Fruit fly (Drosophila melanogaster) whole organism, pupa: ENCODE results near the gene CG9581.

Source experiments
- CG10348 ChIP-seq: fragments of 200-800 bp; sonication (Bioruptor generic); IDR thresholded peaks from 2 replicates; pipeline ENCODE4 v1.3.6; 2022; ENCODE audit warnings: missing biosample characterization, missing genetic modification characterization
- CG12605 ChIP-seq: fragments of 200-800 bp; sonication (Bioruptor generic); IDR thresholded peaks from 2 replicates; pipeline ENCODE4 v1.3.6; 2022; ENCODE audit warnings: missing biosample characterization, missing genetic modification characterization
- CG13204 ChIP-seq: fragments of 200-800 bp; sonication (Bioruptor generic); optimal IDR thresholded peaks from 2 replicates; lab custom pipeline; 2018; ENCODE audit warnings: missing biosample characterization, mild to moderate bottlenecking, missing genetic modification characterization, moderate library complexity
- CG14655 ChIP-seq: fragments of 200-800 bp; sonication (Bioruptor generic); optimal IDR thresholded peaks from 3 replicates; lab custom pipeline; 2017; ENCODE audit warnings: mild to moderate bottlenecking, missing biosample characterization, missing genetic modification reagents, missing genetic modification characterization
- CG15710 ChIP-seq: fragments of 200-800 bp; sonication (Bioruptor generic); optimal IDR thresholded peaks from 2 replicates; lab custom pipeline; 2018; ENCODE audit warnings: missing biosample characterization, mild to moderate bottlenecking, missing genetic modification characterization, moderate library complexity
- CG17806 ChIP-seq: fragments of 200-800 bp; sonication (Bioruptor generic); optimal IDR thresholded peaks from 2 replicates; lab custom pipeline; 2018; ENCODE audit warnings: missing biosample characterization, mild to moderate bottlenecking, missing genetic modification characterization, moderate library complexity
- CG32121 ChIP-seq: fragments of 200-800 bp; sonication (Bioruptor generic); IDR thresholded peaks from 2 replicates; pipeline ENCODE4 v1.3.6; 2022; ENCODE audit warnings: missing biosample characterization, missing genetic modification characterization
- CG34367 ChIP-seq: fragments of 200-800 bp; sonication (Bioruptor generic); optimal IDR thresholded peaks from 2 replicates; lab custom pipeline; 2018; ENCODE audit warnings: missing biosample characterization, mild to moderate bottlenecking, missing genetic modification characterization
- CG4496 ChIP-seq: fragments of 200-800 bp; sonication (Bioruptor generic); IDR thresholded peaks from 3 replicates; pipeline ENCODE4 v1.3.6; 2022; ENCODE audit warnings: missing biosample characterization, missing genetic modification characterization
- CG8159 ChIP-seq: fragments of 200-800 bp; sonication (Bioruptor generic); optimal IDR thresholded peaks from 3 replicates; lab custom pipeline; 2018; ENCODE audit warnings: missing biosample characterization, mild to moderate bottlenecking, missing genetic modification characterization, moderate library complexity
- CG8301 ChIP-seq: fragments of 200-800 bp; sonication (Bioruptor generic); optimal IDR thresholded peaks from 2 replicates; lab custom pipeline; 2018; ENCODE audit warnings: missing biosample characterization, mild to moderate bottlenecking, missing genetic modification characterization
- CG9948 ChIP-seq: fragments of 200-800 bp; sonication (Bioruptor generic); optimal IDR thresholded peaks from 2 replicates; lab custom pipeline; 2018; ENCODE audit warnings: missing biosample characterization, mild to moderate bottlenecking, missing genetic modification characterization, moderate library complexity
- D1 ChIP-seq: fragments of 200-800 bp; sonication (Bioruptor generic); optimal IDR thresholded peaks from 2 replicates; lab custom pipeline; 2018; ENCODE audit warnings: missing biosample characterization, mild to moderate bottlenecking, missing genetic modification characterization, moderate library complexity
- EcR ChIP-seq: fragments of 200-800 bp; sonication (Bioruptor generic); optimal IDR thresholded peaks from 3 replicates; lab custom pipeline; 2019; ENCODE audit warnings: missing biosample characterization, missing genetic modification characterization, mild to moderate bottlenecking, moderate library complexity, missing genetic modification reagents
- Ets98B ChIP-seq: fragments of 200-800 bp; sonication (Bioruptor generic); IDR thresholded peaks from 2 replicates; pipeline ENCODE4 v1.3.6; 2022; ENCODE audit warnings: missing biosample characterization, missing genetic modification characterization
- Pif1A ChIP-seq: fragments of 200-800 bp; sonication (Bioruptor generic); optimal IDR thresholded peaks from 3 replicates; lab custom pipeline; 2016; ENCODE audit warnings: missing biosample characterization, missing genetic modification characterization
- Pif1B ChIP-seq: fragments of 200-800 bp; sonication (Bioruptor generic); optimal IDR thresholded peaks from 3 replicates; lab custom pipeline; 2016; ENCODE audit warnings: missing biosample characterization, missing genetic modification characterization
- Snoo ChIP-seq: fragments of 200-800 bp; sonication (Bioruptor generic); optimal IDR thresholded peaks from 3 replicates; lab custom pipeline; 2017; ENCODE audit warnings: missing biosample characterization, mild to moderate bottlenecking, missing genetic modification characterization, inconsistent platforms
- fd96Ca ChIP-seq: fragments of 200-800 bp; sonication (Bioruptor generic); IDR thresholded peaks from 3 replicates; pipeline ENCODE4 v1.3.6; 2022; ENCODE audit warnings: missing biosample characterization, missing genetic modification characterization
- gl ChIP-seq: fragments of 200-800 bp; sonication (Bioruptor generic); optimal IDR thresholded peaks from 2 replicates; lab custom pipeline; 2018; ENCODE audit warnings: missing biosample characterization, mild to moderate bottlenecking, missing genetic modification characterization
- rn ChIP-seq: fragments of 200-800 bp; sonication (Bioruptor generic); IDR thresholded peaks from 2 replicates; pipeline ENCODE4 v1.3.6; 2022; ENCODE audit warnings: missing biosample characterization, missing genetic modification characterization

Gene CG9581

DNA sequence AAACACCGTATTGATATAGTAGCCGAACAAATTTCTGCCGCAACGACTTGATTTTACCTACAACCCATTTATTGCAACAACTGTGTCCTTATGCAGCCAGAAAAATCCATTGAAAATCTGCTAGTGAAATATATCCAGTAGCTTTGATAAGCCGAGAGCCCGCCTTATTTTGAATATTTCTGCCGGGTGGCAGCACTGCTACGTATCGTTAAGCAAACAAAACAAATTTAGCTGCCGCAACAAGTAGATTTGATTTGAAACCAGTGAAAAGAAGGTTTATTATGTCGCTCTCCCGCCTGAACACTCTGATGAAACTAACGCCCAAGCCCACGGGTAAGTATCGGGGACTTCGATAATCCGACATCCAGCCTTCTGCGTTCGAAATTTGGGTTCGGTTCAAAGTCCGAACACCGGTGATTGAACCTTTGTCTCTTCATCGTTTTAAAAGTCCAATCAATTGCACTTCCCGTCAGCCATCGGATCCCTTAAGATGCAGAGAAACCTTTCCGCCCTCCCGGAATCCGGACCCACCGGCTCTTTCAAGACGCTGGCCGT lies 3.2 kb downstream of the CG9581 start, which contains the start of gene CG9577:
Gene CG9577 (plus strand): TSS at position 190 of the 555 bp plus-strand sequence.
- TF ChIP-seq CG10348 (GFP tag; lab: Robert Waterston, UW) (no peak), Pif1A (peak; percentile 49), CG4496 (GFP tag; lab: Robert Waterston, UW) (peak; percentile 60; the same call in 1 of the 3 replicates), Snoo (tag; lab: Kevin White, UChicago) (peak; percentile 39), rn (GFP tag; lab: Robert Waterston, UW) (no peak), CG34367 (tag; lab: Kevin White, UChicago) (peak; percentile 64), Ets98B (GFP tag; lab: Robert Waterston, UW) (peak; percentile 21; the same call in 1 of the 2 replicates), CG17806 (tag; lab: Kevin White, UChicago) (peak; percentile 32), CG13204 (peak; percentile 82), Pif1B (GFP tag; lab: Kevin White, UChicago) (peak; percentile 48), EcR (peak; percentile 87), CG15710 (peak; percentile 37), CG8301 (tag; lab: Kevin White, UChicago) (peak; percentile 48), CG8159 (tag; lab: Kevin White, UChicago) (peak; percentile 30), fd96Ca (GFP tag; lab: Robert Waterston, UW) (peak; percentile 21; the same call in 1 of the 3 replicates), CG12605 (peak; percentile 78), CG14655 (peak; percentile 66), gl (peak; percentile 93), D1 (tag; lab: Kevin White, UChicago) (no peak), CG9948 (tag; lab: Kevin White, UChicago) (no peak), CG32121 (GFP tag; lab: Robert Waterston, UW) (no peak)

DNA sequence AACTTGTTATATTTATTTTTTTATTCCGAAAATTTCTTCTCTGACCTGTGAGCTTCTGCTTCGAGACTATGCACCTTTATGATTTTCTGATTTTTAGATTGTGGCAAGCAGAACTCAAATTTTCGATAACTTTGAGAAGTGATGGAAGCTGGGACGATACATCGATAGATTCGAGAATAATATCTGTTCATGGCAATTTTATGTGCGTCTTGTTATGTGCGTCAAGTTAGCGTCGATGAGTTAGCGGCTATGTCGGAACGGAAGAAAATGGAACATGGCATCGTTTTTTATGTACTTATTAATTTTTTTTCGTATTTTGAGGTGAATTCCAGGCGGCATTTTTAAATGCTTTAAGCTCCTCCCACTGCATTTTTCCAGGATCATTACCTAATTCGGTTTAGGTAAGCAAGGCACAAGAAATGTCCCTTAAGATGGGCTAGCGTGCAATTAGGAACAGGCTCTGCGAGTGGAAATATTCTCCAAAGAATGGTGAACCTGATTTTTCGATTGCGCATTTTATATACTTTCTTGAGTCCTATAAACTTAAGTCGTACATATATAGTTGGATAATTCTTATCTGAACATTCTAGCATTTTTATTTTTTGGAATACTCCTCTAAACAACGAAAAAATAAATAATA lies 3.9 kb downstream of the CG9581 start, which contains the start of gene Phf7:
Gene Phf7 (minus strand): TSS at position 58 of the 640 bp plus-strand sequence.
- no peak for TF ChIP-seq CG32121 (GFP tag; lab: Robert Waterston, UW)
- peak; percentile 0 for TF ChIP-seq CG15710
- TF ChIP-seq fd96Ca (GFP tag; lab: Robert Waterston, UW): peak; percentile 10; the same call in 1 of the 3 replicates

DNA sequence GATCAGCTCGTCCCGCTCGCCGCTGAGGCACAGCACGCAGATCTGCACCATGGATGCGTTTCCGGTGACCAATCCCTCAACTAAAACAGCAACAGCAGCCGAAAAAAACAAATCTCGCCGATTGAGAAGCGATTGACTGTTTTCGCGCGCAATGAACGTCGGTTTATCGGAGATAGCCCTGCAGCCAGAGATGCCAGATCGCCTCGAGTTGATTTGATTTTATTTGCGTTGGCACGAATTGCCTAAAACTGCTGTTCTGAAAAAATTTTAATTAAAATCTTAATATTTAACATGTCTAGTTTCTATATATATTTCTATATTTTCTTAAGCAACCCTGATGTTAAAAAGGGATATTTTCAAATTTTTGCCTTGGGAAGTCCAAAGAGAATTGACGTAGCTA lies 7.2 kb downstream of the CG9581 start:
- TF ChIP-seq CG34367 (tag; lab: Kevin White, UChicago): no peak
- no peak for TF ChIP-seq EcR
- no peak for TF ChIP-seq CG17806 (tag; lab: Kevin White, UChicago)
- TF ChIP-seq rn (GFP tag; lab: Robert Waterston, UW): no peak
- no peak for TF ChIP-seq D1 (tag; lab: Kevin White, UChicago)
- no peak for TF ChIP-seq Ets98B (GFP tag; lab: Robert Waterston, UW)
- no peak for TF ChIP-seq gl
- TF ChIP-seq CG32121 (GFP tag; lab: Robert Waterston, UW): no peak
- no peak for TF ChIP-seq CG14655
- no peak for TF ChIP-seq CG13204
- no peak for TF ChIP-seq CG8159 (tag; lab: Kevin White, UChicago)
- no peak for TF ChIP-seq CG12605
- no peak for TF ChIP-seq Pif1A
- no peak for TF ChIP-seq Snoo (tag; lab: Kevin White, UChicago)
- TF ChIP-seq, all 21 proteins: peak for 0

DNA sequence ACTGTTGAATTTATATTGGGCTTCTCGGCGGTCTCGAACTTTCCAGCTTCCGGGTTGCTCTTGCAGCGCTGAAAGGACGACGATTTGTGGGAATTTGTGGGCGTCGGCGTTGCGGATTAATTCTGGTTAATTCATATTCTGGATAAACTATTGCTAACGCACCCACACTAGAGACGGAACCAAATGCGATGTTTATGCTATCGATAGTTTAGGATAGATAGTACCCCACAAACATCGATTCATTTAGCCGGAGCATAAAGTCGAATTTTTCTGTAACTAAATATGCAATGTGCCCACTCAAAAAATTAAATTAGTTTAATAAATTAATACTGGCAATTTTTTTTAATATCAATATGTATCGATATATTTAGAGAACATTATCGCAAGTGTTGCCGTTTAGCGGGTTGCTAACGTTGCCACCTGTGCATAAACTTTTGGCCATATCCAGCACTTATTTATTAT lies 10.1 kb downstream of the CG9581 start, which contains the start of gene Rab35:
Gene Rab35 (minus strand): TSS at position 194 of the 462 bp plus-strand sequence.
- TF ChIP-seq Snoo (tag; lab: Kevin White, UChicago): no peak
- no peak for TF ChIP-seq CG12605
- peak; percentile 3 for TF ChIP-seq CG15710
- no peak for TF ChIP-seq D1 (tag; lab: Kevin White, UChicago)
- no peak for TF ChIP-seq gl
- no peak for TF ChIP-seq CG14655
- TF ChIP-seq CG4496 (GFP tag; lab: Robert Waterston, UW): 0 out of 3 replicates have a peak, but pooled peaks have one; percentile 20
- TF ChIP-seq CG9948 (tag; lab: Kevin White, UChicago): no peak
- TF ChIP-seq fd96Ca (GFP tag; lab: Robert Waterston, UW): no peak
- no peak for TF ChIP-seq CG10348 (GFP tag; lab: Robert Waterston, UW)
- no peak for TF ChIP-seq CG34367 (tag; lab: Kevin White, UChicago)
- TF ChIP-seq EcR: no peak
- TF ChIP-seq rn (GFP tag; lab: Robert Waterston, UW): no peak
- TF ChIP-seq Pif1B (GFP tag; lab: Kevin White, UChicago): no peak

DNA sequence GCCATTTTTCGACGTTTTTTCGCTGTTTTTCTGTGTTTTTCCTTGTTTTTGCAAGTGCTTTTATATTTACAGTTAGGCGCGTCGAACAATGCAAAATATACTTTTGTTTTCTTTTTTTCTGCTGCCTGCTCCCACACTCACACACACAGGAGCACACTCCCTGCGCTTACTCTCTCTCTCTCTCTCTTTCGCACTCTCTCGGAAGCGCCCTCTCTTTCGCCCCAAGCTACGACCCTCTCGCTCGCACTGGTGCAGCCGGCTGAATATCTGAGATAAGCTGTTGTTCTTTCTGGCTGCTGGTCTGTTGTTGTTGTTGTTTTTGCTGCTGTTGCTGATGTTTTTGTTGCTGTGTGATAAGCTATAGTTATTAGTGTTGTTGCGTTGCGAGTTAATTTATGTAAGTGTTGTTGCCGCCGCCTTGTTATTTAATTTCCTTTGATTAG lies 10.8 kb downstream of the CG9581 start:
- TF ChIP-seq CG8301 (tag; lab: Kevin White, UChicago) (peak; percentile 14), CG32121 (GFP tag; lab: Robert Waterston, UW) (peak; percentile 48; the same call in 1 of the 2 replicates), CG4496 (GFP tag; lab: Robert Waterston, UW) (peak; percentile 62; the same call in 2 of the 3 replicates), CG8159 (tag; lab: Kevin White, UChicago) (peak; percentile 17), Ets98B (GFP tag; lab: Robert Waterston, UW) (peak; percentile 50; the same call in 1 of the 2 replicates), gl (peak; percentile 10), Pif1B (GFP tag; lab: Kevin White, UChicago) (peak; percentile 19), EcR (peak; percentile 9), fd96Ca (GFP tag; lab: Robert Waterston, UW) (peak; percentile 50; the same call in 1 of the 3 replicates), CG9948 (tag; lab: Kevin White, UChicago) (no peak), CG14655 (no peak), D1 (tag; lab: Kevin White, UChicago) (no peak), CG17806 (tag; lab: Kevin White, UChicago) (peak; percentile 8), CG12605 (peak; percentile 64; the same call in 1 of the 2 replicates), CG15710 (peak; percentile 24), CG13204 (peak; percentile 49), Pif1A (peak; percentile 39), rn (GFP tag; lab: Robert Waterston, UW) (0 out of 2 replicates have a peak, but pooled peaks have one; percentile 3), CG10348 (GFP tag; lab: Robert Waterston, UW) (no peak), Snoo (tag; lab: Kevin White, UChicago) (peak; percentile 42), CG34367 (tag; lab: Kevin White, UChicago) (peak; percentile 2)
